Worm (Caenorhabditis elegans): ENCODE data around the gene F32A5.4.

ce11 chrII:7279808-7280207 lies 50.9 kb downstream of the F32A5.4 start:
- TF ChIP-seq fax-1 (tag; optimal IDR thresholded peaks at IDR 0.05) (no peak), C38D4.7 (GFP tag; optimal IDR thresholded peaks at IDR 0.05) (no peak), ceh-6 (GFP tag; optimal IDR thresholded peaks at IDR 0.05) (no peak)
